Worm (Caenorhabditis elegans): ENCODE measurements around the gene srxa-19.

srxa-19 gene

ce11 chrV:10080905-10081304 is 41.7 kb downstream of the srxa-19 start:
- TF ChIP-seq flt-1 (GFP tag; IDR thresholded peaks at IDR 0.05) (no peak), ref-1 (GFP tag; conservative IDR thresholded peaks at IDR 0.05) (no peak), klf-2 (GFP tag; conservative IDR thresholded peaks at IDR 0.05) (no peak), cog-1 (tag; optimal IDR thresholded peaks at IDR 0.05) (no peak), ztf-29 (GFP tag; IDR thresholded peaks at IDR 0.05) (no peak), ztf-23 (GFP tag; IDR thresholded peaks at IDR 0.05) (no peak), T22C8.4 (GFP tag; IDR thresholded peaks at IDR 0.05) (no peak), tab-1 (GFP tag; IDR thresholded peaks at IDR 0.05) (no peak), med-1 (GFP tag; optimal IDR thresholded peaks at IDR 0.05; ENCODE audit: insufficient read depth) (no peak)

DNA sequence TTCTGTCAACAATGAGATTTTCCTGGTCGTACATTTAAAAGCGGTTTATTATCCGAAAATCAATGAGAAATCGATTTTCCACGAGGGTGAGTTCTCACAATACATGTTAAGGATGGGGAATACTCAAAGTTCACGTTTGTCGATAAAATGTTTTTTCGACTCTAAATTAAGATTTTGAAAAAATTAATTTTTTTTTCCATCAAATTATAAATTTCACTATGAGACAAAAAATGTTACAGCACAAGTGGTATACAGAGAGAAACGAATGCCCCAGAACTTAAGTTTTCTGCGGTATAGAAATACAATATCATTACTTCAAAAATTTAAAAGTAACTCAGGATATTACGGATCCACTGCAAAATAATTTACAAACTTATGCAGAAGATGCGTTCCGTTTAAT is 44.3 kb downstream of the srxa-19 start, which contains the start of gene R04B5.1:
Gene R04B5.1, minus strand, starts transcription at position 101 of the 400 bp plus-strand sequence.
- no peak for TF ChIP-seq klf-2 (GFP tag; conservative IDR thresholded peaks at IDR 0.05)
- TF ChIP-seq cog-1 (tag; optimal IDR thresholded peaks at IDR 0.05), result no peak
- no peak for TF ChIP-seq ref-1 (GFP tag; conservative IDR thresholded peaks at IDR 0.05)
- TF ChIP-seq ztf-29 (GFP tag; IDR thresholded peaks at IDR 0.05), result no peak
- no peak for TF ChIP-seq med-1 (GFP tag; optimal IDR thresholded peaks at IDR 0.05; ENCODE audit: insufficient read depth)
- no peak for TF ChIP-seq T22C8.4 (GFP tag; IDR thresholded peaks at IDR 0.05)
- no peak for TF ChIP-seq tab-1 (GFP tag; IDR thresholded peaks at IDR 0.05)
- no peak for TF ChIP-seq flt-1 (GFP tag; IDR thresholded peaks at IDR 0.05)
- no peak for TF ChIP-seq ztf-23 (GFP tag; IDR thresholded peaks at IDR 0.05)

- TF ChIP-seq ztf-23 (GFP tag; IDR thresholded peaks at IDR 0.05), result no peak
- no peak for TF ChIP-seq med-1 (GFP tag; optimal IDR thresholded peaks at IDR 0.05; ENCODE audit: insufficient read depth)
- no peak for TF ChIP-seq tab-1 (GFP tag; IDR thresholded peaks at IDR 0.05)
- TF ChIP-seq cog-1 (tag; optimal IDR thresholded peaks at IDR 0.05), result no peak
- TF ChIP-seq T22C8.4 (GFP tag; IDR thresholded peaks at IDR 0.05), result no peak
- no peak for TF ChIP-seq ztf-29 (GFP tag; IDR thresholded peaks at IDR 0.05)
- TF ChIP-seq ref-1 (GFP tag; conservative IDR thresholded peaks at IDR 0.05), result no peak
- no peak for TF ChIP-seq flt-1 (GFP tag; IDR thresholded peaks at IDR 0.05)
- TF ChIP-seq klf-2 (GFP tag; conservative IDR thresholded peaks at IDR 0.05), result no peak
Measured at ce11 chrV:10075441-10075840, 47.1 kb downstream of the srxa-19 start, which contains the start of gene F57A8.7. TSS of gene F57A8.7 (plus strand) at chrV:10075741.

DNA sequence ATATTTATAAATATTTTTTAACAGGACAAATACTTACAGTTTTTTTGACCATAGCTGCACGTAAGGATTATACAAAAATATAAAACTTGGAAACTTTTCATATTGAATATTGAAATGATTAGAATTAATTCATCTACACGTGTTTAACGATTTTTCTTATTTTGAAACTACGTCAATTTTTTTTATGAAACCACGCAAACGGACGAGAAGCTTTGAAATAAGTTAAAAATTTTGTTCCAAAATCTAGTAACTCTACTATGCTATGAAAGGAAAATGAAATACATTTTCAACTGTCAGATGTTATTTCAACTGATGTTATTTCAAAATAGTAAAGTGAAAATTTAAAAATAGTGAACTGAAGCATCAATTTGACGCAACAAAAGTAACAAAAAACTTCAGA is 48.8 kb downstream of the srxa-19 start, which contains the start of gene F57A8.6:
Gene F57A8.6, minus strand, starts transcription at position 101 of the 400 bp plus-strand sequence.
- TF ChIP-seq ztf-29 (GFP tag; IDR thresholded peaks at IDR 0.05) (no peak), T22C8.4 (GFP tag; IDR thresholded peaks at IDR 0.05) (no peak), klf-2 (GFP tag; conservative IDR thresholded peaks at IDR 0.05) (no peak), flt-1 (GFP tag; IDR thresholded peaks at IDR 0.05) (no peak), tab-1 (GFP tag; IDR thresholded peaks at IDR 0.05) (no peak), ref-1 (GFP tag; conservative IDR thresholded peaks at IDR 0.05) (no peak), med-1 (GFP tag; optimal IDR thresholded peaks at IDR 0.05; ENCODE audit: insufficient read depth) (no peak), cog-1 (tag; optimal IDR thresholded peaks at IDR 0.05) (no peak), ztf-23 (GFP tag; IDR thresholded peaks at IDR 0.05) (no peak)

DNA sequence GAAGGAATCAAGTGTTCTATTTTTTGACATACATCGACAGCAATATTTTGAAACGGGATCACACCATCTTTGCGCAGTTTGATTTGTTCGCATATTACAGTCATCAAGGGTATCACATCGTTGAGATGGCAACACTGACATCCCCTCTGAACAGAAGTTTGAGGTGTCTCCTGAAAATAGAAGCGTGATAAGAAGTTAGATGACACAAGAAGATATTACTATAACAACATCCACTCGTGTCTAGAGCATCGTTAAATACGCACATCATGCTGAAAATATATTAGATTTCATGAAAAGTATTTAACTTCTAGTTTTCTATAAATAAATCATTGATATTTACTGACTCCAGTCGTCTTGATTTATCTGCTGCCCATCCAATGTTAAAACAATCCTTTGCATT is 49.8 kb downstream of the srxa-19 start:
- TF ChIP-seq klf-2 (GFP tag; conservative IDR thresholded peaks at IDR 0.05) (no peak), ztf-23 (GFP tag; IDR thresholded peaks at IDR 0.05) (no peak), flt-1 (GFP tag; IDR thresholded peaks at IDR 0.05) (no peak), tab-1 (GFP tag; IDR thresholded peaks at IDR 0.05) (no peak), cog-1 (tag; optimal IDR thresholded peaks at IDR 0.05) (no peak), ref-1 (GFP tag; conservative IDR thresholded peaks at IDR 0.05) (no peak), ztf-29 (GFP tag; IDR thresholded peaks at IDR 0.05) (no peak), med-1 (GFP tag; optimal IDR thresholded peaks at IDR 0.05; ENCODE audit: insufficient read depth) (no peak), T22C8.4 (GFP tag; IDR thresholded peaks at IDR 0.05) (no peak)
